Worm (Caenorhabditis elegans) whole organism, L3 larva: Measurements from ENCODE around the gene F46C5.10.

ENCODE experiments used
- aly-2 ChIP-seq: fragments of 150-350 bp; optimal IDR thresholded peaks from 2 replicates; lab custom pipeline; 2014; ENCODE audit warnings: missing biosample characterization, missing genetic modification characterization
- ama-1 ChIP-seq: fragments of 150-350 bp; optimal IDR thresholded peaks from 2 replicates; lab custom pipeline; 2018
- elt-3 ChIP-seq, 3 experiments: fragments of 150-350 bp in 1 of 3; sonication (generic microtip) in 2 of 3; optimal IDR thresholded peaks; 2 replicates in 2 of 3; 4 replicates in 1 of 3; lab custom pipeline; 2014 to 2017; ENCODE audit warnings: missing biosample characterization in 3 of 3, missing genetic modification characterization in 3 of 3
- fkh-10 ChIP-seq: sonication (generic microtip); optimal IDR thresholded peaks from 2 replicates; lab custom pipeline; 2017; ENCODE audit warnings: missing biosample characterization, missing genetic modification reagents, missing genetic modification characterization
- nfya-1 ChIP-seq: sonication (generic microtip); optimal IDR thresholded peaks from 2 replicates; lab custom pipeline; 2017; ENCODE audit warnings: missing genetic modification characterization, mild to moderate bottlenecking, missing compliant biosample characterization, antibody characterized with exemption, moderate library complexity; ENCODE audit not compliant: insufficient read depth
- nhr-11 ChIP-seq: fragments of 150-350 bp; optimal IDR thresholded peaks from 2 replicates; lab custom pipeline; 2014; ENCODE audit warnings: missing biosample characterization, missing genetic modification characterization
- nhr-77 ChIP-seq: fragments of 150-350 bp; optimal IDR thresholded peaks from 2 replicates; lab custom pipeline; 2014; ENCODE audit warnings: missing biosample characterization, missing genetic modification characterization
- pha-4 ChIP-seq: fragments of 150-350 bp; optimal IDR thresholded peaks from 2 replicates; lab custom pipeline; 2014; ENCODE audit warnings: missing biosample characterization, missing genetic modification reagents, missing genetic modification characterization
- skn-1 ChIP-seq: fragments of 150-350 bp; optimal IDR thresholded peaks from 2 replicates; lab custom pipeline; 2014; ENCODE audit warnings: missing biosample characterization, missing genetic modification characterization
- snpc-4 ChIP-seq: fragments of 150-350 bp; optimal IDR thresholded peaks from 2 replicates; lab custom pipeline; 2014; ENCODE audit warnings: missing biosample characterization, missing genetic modification characterization
- unc-62 ChIP-seq: fragments of 150-350 bp; sonication (generic microtip); optimal IDR thresholded peaks from 4 replicates; lab custom pipeline; 2014; ENCODE audit warnings: missing biosample characterization, missing genetic modification reagents, missing genetic modification characterization
- zag-1 ChIP-seq: fragments of 150-350 bp; optimal IDR thresholded peaks from 2 replicates; lab custom pipeline; 2014; ENCODE audit warnings: missing biosample characterization, missing genetic modification characterization
- ztf-11 ChIP-seq: fragments of 150-350 bp; optimal IDR thresholded peaks from 2 replicates; lab custom pipeline; 2014; ENCODE audit warnings: missing biosample characterization, missing genetic modification characterization

DNA sequence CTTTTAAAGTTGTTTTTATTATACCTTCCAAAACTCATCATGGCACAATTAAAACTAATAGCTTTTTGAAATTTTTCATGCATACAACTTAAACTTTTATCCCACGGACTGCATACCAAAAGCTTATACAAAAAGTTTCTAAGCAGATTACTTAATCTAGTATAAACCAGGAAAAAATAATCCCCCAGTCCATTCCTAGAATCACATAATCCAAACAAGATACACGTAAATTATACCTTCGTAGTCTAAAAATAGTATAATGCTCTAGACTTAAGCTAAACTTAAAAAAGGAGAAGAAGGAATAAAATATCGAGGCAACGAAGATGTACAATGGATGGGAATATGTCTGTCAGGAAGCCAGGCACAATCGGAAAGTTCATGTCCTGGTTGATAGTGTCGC lies 23.6 kb downstream of the F46C5.10 start:
- TF ChIP-seq skn-1 (no peak), pha-4 (tag; lab: Kevin White, UChicago) (no peak), nhr-77 (tag; lab: Kevin White, UChicago) (no peak), nhr-11 (tag; lab: Kevin White, UChicago) (no peak), snpc-4 (tag; lab: Kevin White, UChicago) (no peak), zag-1 (tag; lab: Kevin White, UChicago) (no peak), aly-2 (tag; lab: Kevin White, UChicago) (no peak), ama-1 (lab: Kevin White, UChicago) (no peak), fkh-10 (no peak), unc-62 (no peak), nfya-1 (no peak), ztf-11 (tag; lab: Kevin White, UChicago) (no peak), elt-3 (tag; optimal IDR thresholded peaks at IDR 0.05; lab: Kevin White, UChicago) (no peak)
